Worm (Caenorhabditis elegans) whole organism, late embryonic: Measurements from ENCODE around the gene K05B2.2.

Experiments
- C38D4.7 ChIP-seq: fragments of 200-800 bp; sonication (Bioruptor generic); optimal IDR thresholded peaks from 2 replicates; lab custom pipeline; 2018; ENCODE audit warnings: mild to moderate bottlenecking, missing genetic modification characterization, moderate library complexity, missing compliant biosample characterization
- che-1 ChIP-seq: sonication (generic microtip); optimal IDR thresholded peaks from 2 replicates; lab custom pipeline; 2016; ENCODE audit warnings: mild to moderate bottlenecking, missing genetic modification characterization, missing compliant biosample characterization
- hlh-30 ChIP-seq: sonication (generic microtip); optimal IDR thresholded peaks from 2 replicates; lab custom pipeline; 2017; ENCODE audit warnings: antibody characterized with exemption, missing genetic modification characterization, missing compliant biosample characterization; ENCODE audit not compliant: insufficient read depth
- nfya-1 ChIP-seq: sonication (generic microtip); optimal IDR thresholded peaks from 2 replicates; lab custom pipeline; 2017; ENCODE audit warnings: missing genetic modification characterization, mild to moderate bottlenecking, missing compliant biosample characterization, antibody characterized with exemption, moderate library complexity
- sdc-2 ChIP-seq: sonication (generic microtip); optimal IDR thresholded peaks from 2 replicates; lab custom pipeline; 2016; ENCODE audit warnings: missing genotype, missing genetic modification characterization, missing compliant biosample characterization

DNA sequence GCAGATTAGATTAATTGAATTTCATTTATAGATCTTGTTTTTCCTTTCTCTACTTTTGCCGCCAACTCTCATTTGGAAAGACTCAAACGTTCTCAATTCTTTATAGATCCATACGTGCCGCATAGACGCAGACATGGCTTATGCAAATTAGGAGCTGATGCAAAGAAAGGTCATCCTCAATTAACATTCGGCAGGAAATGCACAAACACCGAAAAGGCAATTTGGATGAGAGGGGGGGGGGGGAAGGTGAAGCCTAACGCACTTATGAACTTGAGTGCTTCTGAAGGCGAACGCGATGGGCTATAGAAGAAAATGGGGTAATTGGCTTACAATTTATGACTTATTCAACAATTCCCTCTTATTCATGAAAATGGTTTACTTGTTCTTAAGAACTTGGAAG lies 36.3 kb upstream of the K05B2.2 start:
- TF ChIP-seq nfya-1, result no peak
- no peak for TF ChIP-seq hlh-30 (tag; lab: Kevin White, UChicago)
- no peak for TF ChIP-seq che-1
- no peak for TF ChIP-seq C38D4.7 (GFP tag; lab: Kevin White, UChicago)
- TF ChIP-seq sdc-2 (tag; lab: Kevin White, UChicago), result no peak
